Fruit fly (Drosophila melanogaster) whole organism: Measurements from ENCODE around the gene CG14036.

ENCODE experiments used
- CG8478 ChIP-seq: fragments of >200 bp; optimal IDR thresholded peaks from 2 replicates; lab custom pipeline; 2018; ENCODE audit warnings: inconsistent platforms
- Dll ChIP-seq: fragments of >200 bp; optimal IDR thresholded peaks from 2 replicates; lab custom pipeline; 2017
- EcR ChIP-seq, 2 experiments: fragments of >200 bp; optimal IDR thresholded peaks; 2 replicates each; lab custom pipeline; 2017; ENCODE audit warnings: missing biosample characterization in 2 of 2, missing genetic modification characterization in 2 of 2, missing genetic modification reagents in 2 of 2
- pan ChIP-seq: fragments of >200 bp; optimal IDR thresholded peaks from 2 replicates; lab custom pipeline; 2017
- psq ChIP-seq: fragments of >200 bp; optimal IDR thresholded peaks from 2 replicates; lab custom pipeline; 2017
- usp ChIP-seq: fragments of >200 bp; optimal IDR thresholded peaks from 2 replicates; lab custom pipeline; 2017; ENCODE audit warnings: missing biosample characterization, missing genetic modification characterization, mixed read lengths

Gene CG14036

DNA sequence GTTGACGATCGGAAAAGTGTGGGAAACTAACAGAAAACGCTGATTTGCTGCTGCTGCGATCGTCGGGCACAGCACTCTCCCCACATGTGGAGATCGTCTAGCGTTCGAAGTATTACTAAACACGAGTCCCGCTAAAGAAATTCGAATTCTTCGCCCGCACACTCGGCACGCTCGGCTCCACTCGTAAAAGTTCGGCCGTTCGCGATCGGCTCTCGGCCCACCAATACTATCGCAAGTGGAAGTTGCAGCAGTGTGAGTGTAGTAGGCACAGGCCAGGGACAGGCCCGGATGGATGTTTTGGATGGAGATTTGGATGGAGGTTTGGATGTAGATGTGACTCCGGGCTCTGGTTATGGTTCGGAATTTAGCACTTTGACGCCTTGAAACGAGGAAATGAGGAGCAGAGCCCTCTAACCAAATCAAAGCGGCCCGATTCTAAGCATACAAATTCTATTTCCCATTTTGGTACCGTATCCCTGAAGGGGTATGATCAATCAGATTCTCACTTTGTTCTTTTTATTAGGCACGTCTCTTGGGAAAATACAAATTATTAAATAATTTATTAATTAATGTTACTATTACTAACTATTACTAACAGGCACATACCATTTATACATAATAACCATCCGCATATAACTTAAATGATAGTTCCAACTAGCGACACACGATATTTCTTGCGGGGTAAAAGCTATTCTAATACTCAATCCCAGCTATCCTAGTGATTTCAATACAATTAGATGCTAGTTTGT lies 27.3 kb downstream of the CG14036 start:
- TF ChIP-seq pan (no peak), psq (no peak), EcR (GFP tag; optimal IDR thresholded peaks at IDR 0.05; lab: Kevin White, UChicago) (no peak), usp (GFP tag; lab: Kevin White, UChicago) (no peak), CG8478 (lab: Kevin White, UChicago) (no peak), Dll (lab: Kevin White, UChicago) (no peak)

DNA sequence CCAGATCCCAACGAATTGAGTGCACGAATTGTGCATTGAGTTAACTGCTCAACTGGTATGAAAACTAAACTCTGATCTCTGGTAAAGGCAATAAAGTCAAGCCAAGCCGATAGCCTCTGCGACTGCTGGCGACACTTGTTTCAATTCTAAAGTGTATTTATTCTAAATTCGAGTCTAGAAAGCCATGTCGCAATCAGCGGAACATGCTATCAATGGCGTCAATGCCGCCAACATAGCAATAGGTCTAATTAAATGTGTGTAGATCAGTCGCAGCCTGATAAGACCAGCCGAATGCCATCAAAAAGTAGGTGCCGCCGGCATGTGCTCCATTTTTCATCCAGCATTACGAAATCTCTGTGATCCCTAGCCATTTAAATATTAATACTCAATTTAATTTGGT lies 29.3 kb downstream of the CG14036 start:
- no peak for TF ChIP-seq psq
- TF ChIP-seq EcR (GFP tag; optimal IDR thresholded peaks at IDR 0.05; lab: Kevin White, UChicago) = no peak
- no peak for TF ChIP-seq Dll (lab: Kevin White, UChicago)
- TF ChIP-seq pan = no peak
- no peak for TF ChIP-seq CG8478 (lab: Kevin White, UChicago)
- TF ChIP-seq usp (GFP tag; lab: Kevin White, UChicago) = no peak

DNA sequence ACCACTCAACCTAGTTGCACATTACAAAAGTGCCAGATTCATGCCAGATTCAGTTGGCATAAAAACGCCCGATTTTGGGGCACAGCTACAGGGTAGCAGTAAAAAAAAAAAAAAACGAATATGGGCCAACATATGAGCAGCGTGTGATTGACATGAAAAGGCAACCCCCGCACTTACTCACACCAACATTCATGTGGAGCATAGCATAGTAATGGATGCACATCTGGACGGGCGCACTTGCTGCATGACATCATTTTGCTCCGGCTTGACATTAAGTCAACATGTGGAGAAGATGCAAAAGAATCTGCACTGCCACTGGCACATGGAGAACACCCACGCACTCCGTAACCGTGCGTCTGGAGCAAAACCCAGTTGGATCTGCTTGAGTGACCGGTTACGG lies 32.2 kb downstream of the CG14036 start:
- TF ChIP-seq EcR (GFP tag; optimal IDR thresholded peaks at IDR 0.05; lab: Kevin White, UChicago) (no peak), usp (GFP tag; lab: Kevin White, UChicago) (no peak), CG8478 (lab: Kevin White, UChicago) (no peak), pan (no peak), Dll (lab: Kevin White, UChicago) (no peak), psq (no peak)

DNA sequence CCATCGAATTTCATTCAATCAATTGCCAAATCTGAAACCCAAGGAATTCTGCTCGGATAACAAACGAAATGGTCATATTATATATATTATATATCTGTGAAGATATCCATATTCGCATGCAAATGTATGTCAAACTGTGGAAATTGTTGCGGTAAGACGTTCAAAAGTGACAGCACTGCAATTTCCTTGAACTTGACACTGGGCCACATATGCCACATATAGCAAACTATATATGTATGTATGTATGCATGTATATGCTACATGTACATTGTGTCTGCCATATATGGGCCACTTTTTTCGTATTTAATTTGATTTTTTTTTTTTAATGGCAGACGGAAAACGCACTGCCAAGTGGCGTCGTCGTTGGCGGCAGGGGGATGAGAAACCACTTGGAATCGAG lies 34.3 kb downstream of the CG14036 start:
- TF ChIP-seq psq (no peak), pan (no peak), Dll (lab: Kevin White, UChicago) (no peak), usp (GFP tag; lab: Kevin White, UChicago) (no peak), CG8478 (lab: Kevin White, UChicago) (no peak), EcR (GFP tag; optimal IDR thresholded peaks at IDR 0.05; lab: Kevin White, UChicago) (no peak)

DNA sequence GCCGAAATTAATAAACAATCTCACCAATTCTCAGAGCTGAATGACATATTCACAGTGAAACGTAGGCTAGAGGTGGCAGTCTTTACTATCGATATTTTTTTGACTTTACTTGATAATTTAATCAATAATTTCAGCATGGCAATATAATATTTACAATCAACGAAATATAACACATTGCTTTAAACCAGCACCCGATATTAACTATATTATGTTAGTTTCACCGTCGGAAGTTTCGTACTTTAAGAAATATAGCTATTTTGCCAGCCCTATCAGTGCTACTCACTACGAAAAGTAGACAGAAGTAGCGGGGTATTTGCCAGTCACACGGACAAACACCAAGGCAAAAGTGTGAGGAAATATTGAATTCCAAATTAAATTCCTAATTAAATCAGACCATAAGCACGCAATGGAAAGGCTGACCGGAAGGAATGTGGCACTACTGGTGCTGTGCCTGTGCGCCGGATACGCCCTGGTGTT lies 44.0 kb downstream of the CG14036 start, which contains the start of the genes CG31917, Tfb5 and SelT:
CG31917 (minus strand) TSS at position 51 of the 477 bp plus-strand sequence.
Tfb5 (minus strand) TSS at position 51 of the 477 bp plus-strand sequence.
SelT (plus strand) TSS at position 139 of the 477 bp plus-strand sequence.
- no peak for TF ChIP-seq psq
- no peak for TF ChIP-seq CG8478 (lab: Kevin White, UChicago)
- TF ChIP-seq pan = no peak

DNA sequence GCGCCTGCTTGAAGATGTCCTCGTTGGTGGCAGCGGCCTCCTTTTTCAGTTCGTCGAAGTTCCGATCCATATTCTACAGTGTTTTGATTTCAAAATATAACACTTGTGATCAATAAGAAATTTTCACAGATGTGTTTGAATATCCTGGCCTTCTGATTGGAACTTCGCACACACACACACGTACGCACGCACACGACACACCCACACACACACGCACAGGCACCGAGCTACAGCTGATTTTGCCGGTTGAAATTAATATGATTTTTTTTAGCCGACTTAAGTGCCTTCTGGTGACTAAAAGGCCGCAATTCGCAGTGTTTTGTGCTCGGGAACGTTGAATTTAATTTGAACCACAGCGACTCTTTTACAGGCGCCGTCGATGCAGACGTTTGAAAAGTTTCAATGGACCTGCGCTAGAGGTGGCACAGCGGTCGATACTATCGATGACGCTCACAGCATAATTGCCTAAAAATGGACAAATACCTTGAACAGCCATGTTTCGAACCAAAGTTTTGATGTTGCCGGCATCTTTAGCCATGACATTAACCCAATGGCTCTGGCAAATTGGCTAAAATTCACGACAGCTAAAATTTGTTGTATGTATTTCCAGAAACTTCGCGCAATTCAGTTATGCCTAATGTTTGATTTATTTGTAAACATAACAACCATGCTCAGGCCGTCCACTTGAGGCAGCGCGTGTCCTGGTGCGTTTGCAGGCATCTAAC lies 45.3 kb downstream of the CG14036 start, which contains the start of gene Rtnl1:
Rtnl1 (minus strand) TSS at position 415 of the 725 bp plus-strand sequence.
- TF ChIP-seq EcR (GFP tag; optimal IDR thresholded peaks at IDR 0.05; lab: Kevin White, UChicago) (no peak), pan (no peak), CG8478 (lab: Kevin White, UChicago) (no peak), psq (no peak), usp (GFP tag; lab: Kevin White, UChicago) (no peak), Dll (lab: Kevin White, UChicago) (no peak)

DNA sequence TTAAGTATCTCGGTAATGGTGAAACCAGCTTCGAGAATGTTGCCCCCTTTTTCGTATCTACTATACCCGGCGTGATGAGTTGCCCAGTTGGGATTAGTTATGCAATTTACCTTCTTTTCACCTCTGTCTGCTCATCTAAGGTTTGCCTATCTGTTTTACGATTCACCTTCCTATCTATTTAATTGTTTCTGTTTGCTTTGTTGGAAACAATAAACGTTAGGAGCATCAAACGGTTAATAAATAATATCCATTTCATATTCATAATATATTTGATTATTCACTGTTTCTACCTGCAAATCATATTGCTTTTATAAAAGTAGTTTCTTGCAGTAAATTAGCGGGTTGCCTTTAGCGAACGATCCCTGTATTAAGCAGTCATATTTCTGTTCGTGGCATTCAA lies 47.6 kb downstream of the CG14036 start:
- TF ChIP-seq Dll (lab: Kevin White, UChicago) (no peak), CG8478 (lab: Kevin White, UChicago) (no peak), pan (no peak), usp (GFP tag; lab: Kevin White, UChicago) (no peak), psq (no peak), EcR (GFP tag; optimal IDR thresholded peaks at IDR 0.05; lab: Kevin White, UChicago) (no peak)

DNA sequence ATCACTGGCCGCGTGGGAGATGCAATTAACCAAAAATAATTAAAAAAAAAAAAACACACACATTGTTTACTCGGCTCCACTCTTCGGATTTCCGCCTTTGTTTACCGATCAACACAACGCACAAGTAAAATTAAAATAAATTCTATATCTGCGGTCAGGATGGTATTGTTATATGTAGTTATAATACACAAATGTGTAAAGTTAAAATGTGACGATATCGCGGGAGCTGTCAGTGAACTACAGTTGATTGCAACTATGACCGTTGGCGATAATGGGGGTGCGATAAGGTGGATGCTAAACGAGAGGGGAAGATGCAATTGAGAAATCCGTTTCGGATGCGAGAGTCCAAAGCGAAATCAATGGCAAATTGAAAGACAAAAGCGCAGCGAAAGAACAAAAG lies 48.5 kb downstream of the CG14036 start:
- TF ChIP-seq Dll (lab: Kevin White, UChicago) (no peak), psq (no peak), pan (no peak), CG8478 (lab: Kevin White, UChicago) (no peak), usp (GFP tag; lab: Kevin White, UChicago) (no peak), EcR (GFP tag; optimal IDR thresholded peaks at IDR 0.05; lab: Kevin White, UChicago) (no peak)

DNA sequence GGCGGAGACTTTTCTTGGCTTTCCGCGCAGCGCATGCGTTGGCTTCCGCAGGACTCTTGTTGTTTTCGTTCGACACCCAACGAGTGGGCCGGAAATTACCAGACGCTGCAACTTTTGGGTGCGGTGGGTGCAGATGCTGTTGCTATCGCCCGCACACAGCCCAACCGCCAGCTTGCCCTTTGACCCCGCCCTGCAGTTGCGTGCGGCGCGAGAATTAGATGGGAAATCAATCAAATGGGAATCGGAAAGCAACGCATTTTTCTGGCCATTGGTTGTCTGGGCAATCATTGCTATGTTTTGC lies 49.4 kb downstream of the CG14036 start:
- TF ChIP-seq CG8478 (lab: Kevin White, UChicago) = no peak
- TF ChIP-seq EcR (GFP tag; optimal IDR thresholded peaks at IDR 0.05; lab: Kevin White, UChicago) = no peak
- no peak for TF ChIP-seq psq
- no peak for TF ChIP-seq Dll (lab: Kevin White, UChicago)
- no peak for TF ChIP-seq pan
- no peak for TF ChIP-seq usp (GFP tag; lab: Kevin White, UChicago)

DNA sequence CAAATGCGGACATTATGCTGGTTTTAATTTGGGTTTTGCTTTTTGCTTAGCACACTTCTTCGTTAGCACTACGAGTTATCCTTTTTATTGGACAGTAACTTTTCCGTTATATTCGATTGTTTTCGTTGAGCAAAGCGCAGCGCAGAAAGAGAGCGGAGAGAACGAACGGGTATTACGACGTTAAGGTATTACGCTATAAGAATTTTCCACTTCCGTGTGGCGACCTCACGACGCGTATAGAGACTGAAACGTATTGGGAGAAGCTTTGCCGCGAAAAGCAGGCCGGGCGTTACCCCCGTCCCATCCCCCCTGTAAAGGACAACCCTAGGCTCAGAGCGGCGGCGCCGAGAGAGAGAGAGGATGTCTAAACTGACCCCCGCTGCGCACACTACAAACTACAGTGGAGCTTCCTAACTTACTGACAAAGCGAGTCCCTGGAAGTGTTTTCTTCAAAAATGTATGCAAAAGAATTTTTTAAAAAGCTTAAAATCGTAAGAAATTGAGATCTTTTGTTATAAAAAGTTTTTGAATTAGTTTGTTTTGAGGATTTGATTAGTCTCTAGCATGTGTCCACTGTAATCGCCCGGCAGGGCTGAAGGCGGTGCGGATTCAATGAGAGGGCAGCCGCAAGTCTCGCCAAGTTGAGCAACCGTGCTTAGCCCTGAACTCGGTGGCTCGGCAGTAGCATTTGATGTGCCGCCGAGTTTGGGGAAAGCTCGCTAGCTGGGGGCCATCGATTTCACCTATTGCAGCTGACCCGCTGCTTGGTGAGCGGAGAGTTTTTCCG lies 49.9 kb downstream of the CG14036 start:
- no peak for TF ChIP-seq psq
- TF ChIP-seq usp (GFP tag; lab: Kevin White, UChicago) = no peak
- TF ChIP-seq Dll (lab: Kevin White, UChicago) = no peak
- TF ChIP-seq pan = peak; percentile 65
- TF ChIP-seq EcR (GFP tag; optimal IDR thresholded peaks at IDR 0.05; lab: Kevin White, UChicago) = no peak
- no peak for TF ChIP-seq CG8478 (lab: Kevin White, UChicago)
